Fruit fly (Drosophila melanogaster): ENCODE data around the gene Wdr82.

Gene Wdr82

dm6 chr2L:8403286-8404270 lies 29.3 kb downstream of the Wdr82 start, which contains the start of gene emb (continued):
- TF ChIP-seq Deaf1 (tag; optimal IDR thresholded peaks at IDR 0.05) (no peak), cato (GFP tag; optimal IDR thresholded peaks at IDR 0.05; ENCODE audit: borderline replicate concordance) (peak; percentile 13), Adf1 (GFP tag; IDR thresholded peaks at IDR 0.05) (peak; percentile 42; the same call in 1 of the 2 replicates), CG11696 (GFP tag; IDR thresholded peaks at IDR 0.05) (no peak), CG6791 (GFP tag; IDR thresholded peaks at IDR 0.05; ENCODE audit: partially characterized antibody) (peak; percentile 99), twi (tag; optimal IDR thresholded peaks at IDR 0.05) (peak; percentile 40), disco-r (GFP tag; optimal IDR thresholded peaks at IDR 0.05) (peak; percentile 34), fu2 (GFP tag; optimal IDR thresholded peaks at IDR 0.05) (peak; percentile 64), Vsx1 (GFP tag; optimal IDR thresholded peaks at IDR 0.05) (no peak), unc-4 (GFP tag; IDR thresholded peaks at IDR 0.05; ENCODE audit: partially characterized antibody) (peak; percentile 87), chinmo (GFP tag; IDR thresholded peaks at IDR 0.05; ENCODE audit: partially characterized antibody) (peak; percentile 98), ranshi (GFP tag; IDR thresholded peaks at IDR 0.05) (0 out of 2 replicates have a peak, but pooled peaks have one; percentile 17), CG1529 (GFP tag; optimal IDR thresholded peaks at IDR 0.05) (no peak), Max (GFP tag; optimal IDR thresholded peaks at IDR 0.05) (peak; percentile 49), Dad (GFP tag; optimal IDR thresholded peaks at IDR 0.05) (peak; percentile 52), CG14441 (GFP tag; IDR thresholded peaks at IDR 0.05) (peak; percentile 30; the same call in 1 of the 2 replicates), CG18476 (GFP tag; optimal IDR thresholded peaks at IDR 0.05) (peak; percentile 41), lov (optimal IDR thresholded peaks at IDR 0.05) (no peak), lov (GFP tag; IDR thresholded peaks at IDR 0.05) (no peak), CG8924 (tag; optimal IDR thresholded peaks at IDR 0.05) (peak; percentile 44), CG33557 (GFP tag; optimal IDR thresholded peaks at IDR 0.05) (no peak), run (tag; optimal IDR thresholded peaks at IDR 0.05) (no peak), CG18764 (GFP tag; optimal IDR thresholded peaks at IDR 0.05) (peak; percentile 29), Bteb2 (GFP tag; optimal IDR thresholded peaks at IDR 0.05) (peak; percentile 14), CG2712 (tag; optimal IDR thresholded peaks at IDR 0.05) (peak; percentile 68), Hand (GFP tag; optimal IDR thresholded peaks at IDR 0.05) (no peak), eve (GFP tag; optimal IDR thresholded peaks at IDR 0.05) (no peak), sim (GFP tag; IDR thresholded peaks at IDR 0.05) (no peak), ro (GFP tag; IDR thresholded peaks at IDR 0.05) (no peak), insv (GFP tag; optimal IDR thresholded peaks at IDR 0.05) (peak in 1 of 2 experiments; percentile 41), CG5245 (GFP tag; optimal IDR thresholded peaks at IDR 0.05) (no peak), slp2 (GFP tag; optimal IDR thresholded peaks at IDR 0.05) (peak; percentile 27), hth (optimal IDR thresholded peaks at IDR 0.05) (no peak), odd (GFP tag; optimal IDR thresholded peaks at IDR 0.05) (no peak), CG10979 (tag; optimal IDR thresholded peaks at IDR 0.05) (peak; percentile 11), oc (tag; optimal IDR thresholded peaks at IDR 0.05) (no peak), Blimp-1 (GFP tag; optimal IDR thresholded peaks at IDR 0.05) (no peak), CG12744 (GFP tag; optimal IDR thresholded peaks at IDR 0.05) (peak; percentile 9), gsb (GFP tag; IDR thresholded peaks at IDR 0.05) (no peak), jigr1 (GFP tag; IDR thresholded peaks at IDR 0.05) (peak; percentile 57; the same call in 1 of the 3 replicates), Gug (GFP tag; IDR thresholded peaks at IDR 0.05) (no peak), Bgb (GFP tag; IDR thresholded peaks at IDR 0.05; ENCODE audit: partially characterized antibody) (peak; percentile 97), CG13624 (GFP tag; optimal IDR thresholded peaks at IDR 0.05) (peak; percentile 42), yki (optimal IDR thresholded peaks at IDR 0.05) (no peak), tin (GFP tag; optimal IDR thresholded peaks at IDR 0.05) (peak; percentile 34), ci (GFP tag; IDR thresholded peaks at IDR 0.05) (0 out of 3 replicates have a peak, but pooled peaks have one; percentile 15), Doc2 (GFP tag; IDR thresholded peaks at IDR 0.05) (no peak), ac (GFP tag; optimal IDR thresholded peaks at IDR 0.05) (no peak), Hr39 (optimal IDR thresholded peaks at IDR 0.05) (no peak)

All from whole organism, embryonic.